Fruit fly (Drosophila melanogaster) whole organism, embryonic: Measurements from ENCODE around the gene Vm26Ac.

Source experiments
- BEAF-32 ChIP-seq: fragments of 200-800 bp; sonication (Bioruptor generic); optimal IDR thresholded peaks from 3 replicates; lab custom pipeline; 2017; ENCODE audit warnings: missing biosample characterization, missing genetic modification characterization, mild to moderate bottlenecking, moderate library complexity, missing genetic modification reagents
- CG10565 ChIP-seq: fragments of 200-800 bp; sonication (Bioruptor generic); optimal IDR thresholded peaks from 3 replicates; lab custom pipeline; 2016; ENCODE audit warnings: missing biosample characterization, mild to moderate bottlenecking, missing genetic modification characterization
- CG11504 ChIP-seq: fragments of 200-800 bp; sonication (Bioruptor generic); optimal IDR thresholded peaks from 3 replicates; lab custom pipeline; 2019; ENCODE audit warnings: missing biosample characterization, mild to moderate bottlenecking, missing genetic modification characterization, moderate library complexity
- CG12236 ChIP-seq: fragments of 200-800 bp; sonication (Bioruptor generic); optimal IDR thresholded peaks from 2 replicates; lab custom pipeline; 2016; ENCODE audit warnings: missing biosample characterization, missing genetic modification characterization
- CG13296 ChIP-seq: fragments of 200-800 bp; sonication (Bioruptor generic); optimal IDR thresholded peaks from 3 replicates; lab custom pipeline; 2018; ENCODE audit warnings: missing biosample characterization, mild to moderate bottlenecking, missing genetic modification characterization
- CG13894 ChIP-seq: fragments of 200-800 bp; sonication (Bioruptor generic); optimal IDR thresholded peaks from 3 replicates; lab custom pipeline; 2018; ENCODE audit warnings: missing biosample characterization, mild to moderate bottlenecking, missing genetic modification characterization, moderate library complexity
- CG16813 ChIP-seq: fragments of 200-800 bp; sonication (Bioruptor generic); IDR thresholded peaks from 3 replicates; pipeline ENCODE4 v1.3.6; 2022; ENCODE audit warnings: missing biosample characterization, missing genetic modification characterization; ENCODE audit not compliant: partially characterized antibody
- CG17612 ChIP-seq: fragments of 200-800 bp; sonication (Bioruptor generic); IDR thresholded peaks from 2 replicates; pipeline ENCODE4 v1.3.6; 2022; ENCODE audit warnings: missing biosample characterization, missing genetic modification characterization
- CG18599 ChIP-seq: fragments of 200-800 bp; sonication (Bioruptor generic); optimal IDR thresholded peaks from 3 replicates; lab custom pipeline; 2017; ENCODE audit warnings: missing biosample characterization, missing genetic modification characterization, mild to moderate bottlenecking, moderate library complexity, missing genetic modification reagents
- CG2116 ChIP-seq: fragments of 200-800 bp; sonication (Bioruptor generic); optimal IDR thresholded peaks from 3 replicates; lab custom pipeline; 2018; ENCODE audit warnings: missing biosample characterization, mild to moderate bottlenecking, missing genetic modification characterization
- CG3281 ChIP-seq: fragments of 200-800 bp; sonication (Bioruptor generic); optimal IDR thresholded peaks from 3 replicates; lab custom pipeline; 2017; ENCODE audit warnings: missing biosample characterization, mild to moderate bottlenecking, missing genetic modification characterization
- CG3726 ChIP-seq: fragments of 200-800 bp; sonication (Bioruptor generic); IDR thresholded peaks from 3 replicates; pipeline ENCODE4, ENCODE4 v1.3.6; 2022; ENCODE audit warnings: missing biosample characterization, missing genetic modification characterization
- CG3995 ChIP-seq: fragments of 200-800 bp; sonication (Bioruptor generic); optimal IDR thresholded peaks from 3 replicates; lab custom pipeline; 2016; ENCODE audit warnings: missing biosample characterization, missing genetic modification characterization
- CG4360 ChIP-seq: fragments of 200-800 bp; sonication (Bioruptor generic); IDR thresholded peaks from 2 replicates; pipeline ENCODE4 v1.3.6; 2022; ENCODE audit warnings: missing biosample characterization, missing genetic modification characterization
- CG4404 ChIP-seq: fragments of 200-800 bp; sonication (Bioruptor generic); IDR thresholded peaks from 2 replicates; pipeline ENCODE4 v1.3.6; 2022; ENCODE audit warnings: missing biosample characterization, missing genetic modification characterization
- CG4820 ChIP-seq: fragments of 200-800 bp; sonication (Bioruptor generic); optimal IDR thresholded peaks from 3 replicates; lab custom pipeline; 2016; ENCODE audit warnings: missing biosample characterization, missing genetic modification characterization
- CG4854 ChIP-seq: fragments of 200-800 bp; sonication (Bioruptor generic); optimal IDR thresholded peaks from 2 replicates; lab custom pipeline; 2016; ENCODE audit warnings: missing biosample characterization, missing genetic modification characterization, inconsistent platforms
- CG5953 ChIP-seq: fragments of 200-800 bp; sonication (Bioruptor generic); IDR thresholded peaks from 2 replicates; pipeline ENCODE4 v1.3.6; 2022; ENCODE audit warnings: missing biosample characterization, missing genetic modification characterization
- CG6272 ChIP-seq: fragments of 200-800 bp; sonication (Bioruptor generic); IDR thresholded peaks from 2 replicates; pipeline ENCODE4 v1.3.6; 2022; ENCODE audit warnings: missing biosample characterization, missing genetic modification characterization
- CG7928 ChIP-seq: fragments of 200-800 bp; sonication (Bioruptor generic); optimal IDR thresholded peaks from 2 replicates; lab custom pipeline; 2017; ENCODE audit warnings: missing biosample characterization, mild to moderate bottlenecking, missing genetic modification characterization
- CG7987 ChIP-seq: fragments of 200-800 bp; sonication (Bioruptor generic); optimal IDR thresholded peaks from 2 replicates; lab custom pipeline; 2018; ENCODE audit warnings: missing biosample characterization, mild to moderate bottlenecking, missing genetic modification characterization, moderate library complexity
- Dad ChIP-seq: fragments of 200-800 bp; sonication (Bioruptor generic); optimal IDR thresholded peaks from 3 replicates; lab custom pipeline; 2016; ENCODE audit warnings: missing biosample characterization, missing genetic modification characterization
- Deaf1 ChIP-seq: fragments of 200-800 bp; optimal IDR thresholded peaks from 3 replicates; lab custom pipeline; 2019; ENCODE audit warnings: missing biosample characterization, mild to moderate bottlenecking, missing genetic modification characterization, moderate library complexity
- Ets97D ChIP-seq: fragments of 200-800 bp; sonication (Bioruptor generic); optimal IDR thresholded peaks from 3 replicates; lab custom pipeline; 2016; ENCODE audit warnings: missing biosample characterization, missing genetic modification characterization
- Fer1 ChIP-seq: fragments of 200-800 bp; sonication (Bioruptor generic); optimal IDR thresholded peaks from 2 replicates; lab custom pipeline; 2017; ENCODE audit warnings: missing biosample characterization, mild to moderate bottlenecking, missing genetic modification characterization
- HmgD ChIP-seq: fragments of 200-800 bp; sonication (Bioruptor generic); optimal IDR thresholded peaks from 3 replicates; lab custom pipeline; 2016; ENCODE audit warnings: missing biosample characterization, missing genetic modification characterization
- HmgZ ChIP-seq: fragments of 200-800 bp; sonication (Bioruptor generic); optimal IDR thresholded peaks from 2 replicates; lab custom pipeline; 2018; ENCODE audit warnings: missing biosample characterization, mild to moderate bottlenecking, missing genetic modification characterization
- MESR4 ChIP-seq: fragments of 200-800 bp; sonication (Bioruptor generic); optimal IDR thresholded peaks from 2 replicates; lab custom pipeline; 2018; ENCODE audit warnings: missing biosample characterization, mild to moderate bottlenecking, missing genetic modification characterization, moderate library complexity
- NK7.1 ChIP-seq: fragments of 200-800 bp; sonication (Bioruptor generic); optimal IDR thresholded peaks from 3 replicates; lab custom pipeline; 2016; ENCODE audit warnings: missing biosample characterization, missing genetic modification characterization
- NfI ChIP-seq: fragments of 200-800 bp; sonication (Bioruptor generic); optimal IDR thresholded peaks from 3 replicates; lab custom pipeline; 2018; ENCODE audit warnings: missing biosample characterization, mild to moderate bottlenecking, missing genetic modification characterization, moderate library complexity
- Ptx1 ChIP-seq: fragments of 200-800 bp; sonication (Bioruptor generic); IDR thresholded peaks from 2 replicates; pipeline ENCODE4 v1.3.6; 2022; ENCODE audit warnings: missing biosample characterization, missing genetic modification characterization
- ap ChIP-seq: fragments of 200-800 bp; sonication (Bioruptor generic); IDR thresholded peaks from 2 replicates; pipeline ENCODE4 v1.3.6; 2022; ENCODE audit warnings: missing biosample characterization, missing genetic modification characterization
- bab2 ChIP-seq: fragments of 200-800 bp; sonication (Bioruptor generic); optimal IDR thresholded peaks from 2 replicates; lab custom pipeline; 2016; ENCODE audit warnings: missing biosample characterization, missing genetic modification characterization
- bowl ChIP-seq: fragments of 200-800 bp; sonication (Bioruptor generic); IDR thresholded peaks from 2 replicates; pipeline ENCODE4 v1.3.6; 2022; ENCODE audit warnings: missing biosample characterization, missing genetic modification characterization
- cato ChIP-seq: fragments of 200-800 bp; sonication (Bioruptor generic); optimal IDR thresholded peaks from 2 replicates; lab custom pipeline; 2016; ENCODE audit warnings: missing biosample characterization, missing genetic modification characterization, borderline replicate concordance
- chif ChIP-seq, 2 experiments: fragments of 200-800 bp; sonication (Bioruptor generic); optimal IDR thresholded peaks; 3 replicates each; lab custom pipeline; 2016; ENCODE audit warnings: missing biosample characterization in 2 of 2, missing genetic modification characterization in 2 of 2
- crc ChIP-seq: fragments of 200-800 bp; sonication (Bioruptor generic); optimal IDR thresholded peaks from 2 replicates; lab custom pipeline; 2016; ENCODE audit warnings: missing biosample characterization, missing genetic modification characterization
- dati ChIP-seq: fragments of 200-800 bp; sonication (Bioruptor generic); IDR thresholded peaks from 2 replicates; pipeline ENCODE4 v1.3.6; 2022; ENCODE audit warnings: missing biosample characterization, missing genetic modification characterization
- gce ChIP-seq: fragments of 200-800 bp; sonication (Bioruptor generic); IDR thresholded peaks from 3 replicates; pipeline ENCODE4 v1.3.6; 2022; ENCODE audit warnings: missing biosample characterization, missing genetic modification characterization
- hth ChIP-seq: fragments of >200 bp; optimal IDR thresholded peaks from 2 replicates; lab custom pipeline; 2017; ENCODE audit warnings: inconsistent platforms
- jing ChIP-seq: fragments of 200-800 bp; sonication (Bioruptor generic); optimal IDR thresholded peaks from 2 replicates; lab custom pipeline; 2018; ENCODE audit warnings: missing biosample characterization, mild to moderate bottlenecking, missing genetic modification characterization
- nmo ChIP-seq: fragments of 200-800 bp; sonication (Bioruptor generic); optimal IDR thresholded peaks from 2 replicates; lab custom pipeline; 2018; ENCODE audit warnings: missing biosample characterization, mild to moderate bottlenecking, missing genetic modification characterization, moderate library complexity
- odd ChIP-seq: fragments of 200-800 bp; sonication (Bioruptor generic); optimal IDR thresholded peaks from 2 replicates; lab custom pipeline; 2017; ENCODE audit warnings: missing biosample characterization, mild to moderate bottlenecking, missing genetic modification characterization
- psq ChIP-seq: fragments of 200-800 bp; sonication (Bioruptor generic); optimal IDR thresholded peaks from 2 replicates; lab custom pipeline; 2017; ENCODE audit warnings: missing biosample characterization, missing genetic modification characterization
- pzg ChIP-seq: fragments of 200-800 bp; sonication (Bioruptor generic); optimal IDR thresholded peaks from 3 replicates; lab custom pipeline; 2018; ENCODE audit warnings: missing biosample characterization, mild to moderate bottlenecking, missing genetic modification characterization, moderate library complexity
- ranshi ChIP-seq: fragments of 200-800 bp; sonication (Bioruptor generic); IDR thresholded peaks from 2 replicates; pipeline ENCODE4 v1.3.6; 2022; ENCODE audit warnings: missing biosample characterization, missing genetic modification characterization
- seq ChIP-seq: fragments of 200-800 bp; sonication (Bioruptor generic); IDR thresholded peaks from 2 replicates; pipeline ENCODE4 v1.3.6; 2022; ENCODE audit warnings: missing biosample characterization, missing genetic modification characterization
- sima ChIP-seq: fragments of 200-800 bp; sonication (Bioruptor generic); optimal IDR thresholded peaks from 2 replicates; lab custom pipeline; 2016; ENCODE audit warnings: missing biosample characterization, missing genetic modification characterization
- slou ChIP-seq: fragments of 200-800 bp; sonication (Bioruptor generic); optimal IDR thresholded peaks from 3 replicates; lab custom pipeline; 2016; ENCODE audit warnings: missing biosample characterization, missing genetic modification characterization
- stc ChIP-seq: fragments of 200-800 bp; sonication (Bioruptor generic); IDR thresholded peaks from 2 replicates; pipeline ENCODE4 v1.3.6; 2022; ENCODE audit warnings: missing biosample characterization, missing genetic modification characterization
- tll ChIP-seq, 2 experiments: fragments of 200-800 bp in 1 of 2; fragments of >200 bp in 1 of 2; sonication (Bioruptor generic) in 1 of 2; optimal IDR thresholded peaks; 2 replicates each; lab custom pipeline; 2017 to 2019; ENCODE audit warnings: missing biosample characterization in 2 of 2, missing genetic modification characterization in 2 of 2, mild to moderate bottlenecking in 1 of 2, moderate library complexity in 1 of 2

Gene Vm26Ac

DNA sequence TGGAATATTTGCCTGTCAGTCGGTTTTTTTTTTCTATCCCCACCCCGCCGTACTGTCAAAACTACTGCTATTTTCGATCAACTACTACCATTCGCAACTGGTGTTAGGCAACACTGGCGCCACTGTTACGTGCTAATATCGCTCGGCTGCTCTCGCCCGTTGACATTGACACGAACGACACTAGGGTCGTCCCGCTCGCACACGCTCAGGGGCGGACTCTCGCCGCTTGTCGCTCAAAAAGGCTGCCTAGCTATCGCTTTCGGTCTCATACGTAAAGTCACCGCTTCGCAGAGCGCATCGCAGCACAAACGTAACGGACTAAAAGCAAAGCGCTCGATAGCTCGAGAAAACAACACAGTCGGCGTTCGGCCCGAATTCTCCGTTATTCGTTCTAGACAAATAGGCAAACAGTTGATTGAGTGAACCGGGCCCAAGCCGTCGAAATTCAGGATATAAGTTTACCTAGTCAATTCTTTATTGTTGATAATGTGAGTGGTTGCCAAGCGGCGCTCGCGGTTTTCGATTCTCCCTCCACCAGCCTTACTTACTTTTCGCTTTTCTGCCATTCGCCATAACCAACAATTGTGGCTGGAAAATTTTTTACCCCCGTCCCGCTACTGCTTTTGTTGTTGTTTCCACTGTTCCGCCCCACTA, 24.0 kb upstream of the Vm26Ac start (continued):
- no peak for TF ChIP-seq CG5953 (GFP tag; lab: Robert Waterston, UW)
- no peak for TF ChIP-seq sima (GFP tag; lab: Kevin White, UChicago)
- TF ChIP-seq HmgD: peak; percentile 43
- peak; percentile 54 for TF ChIP-seq CG7987 (GFP tag; lab: Kevin White, UChicago)
- peak; percentile 1 for TF ChIP-seq MESR4 (GFP tag; lab: Kevin White, UChicago)
- no peak for TF ChIP-seq CG16813
- no peak for TF ChIP-seq CG12236 (GFP tag; lab: Kevin White, UChicago)
- peak in 1 of 2 experiments; percentile 14 for TF ChIP-seq chif (GFP tag; optimal IDR thresholded peaks at IDR 0.05; lab: Kevin White, UChicago)
- TF ChIP-seq CG13296 (GFP tag; lab: Kevin White, UChicago): peak; percentile 52
- TF ChIP-seq BEAF-32: peak; percentile 35
- TF ChIP-seq psq: no peak
- TF ChIP-seq CG7928: peak; percentile 20
- peak; percentile 26 for TF ChIP-seq Dad (GFP tag; lab: Kevin White, UChicago)
- TF ChIP-seq NK7.1 (GFP tag; lab: Kevin White, UChicago): peak; percentile 33
- peak; percentile 78 for TF ChIP-seq HmgZ (tag; lab: Kevin White, UChicago)
- TF ChIP-seq CG13894 (tag; lab: Kevin White, UChicago): peak; percentile 68
- no peak for TF ChIP-seq ranshi (GFP tag; lab: Robert Waterston, UW)
- peak; percentile 51 for TF ChIP-seq CG18599 (GFP tag; lab: Kevin White, UChicago)
- peak; percentile 3 for TF ChIP-seq Ets97D
- TF ChIP-seq crc (GFP tag; lab: Kevin White, UChicago): no peak
- TF ChIP-seq nmo (GFP tag; lab: Kevin White, UChicago): peak; percentile 38
- no peak for TF ChIP-seq CG4404
- no peak for TF ChIP-seq hth
- peak; percentile 51 for TF ChIP-seq bab2
- TF ChIP-seq gce: no peak
- TF ChIP-seq CG3281 (GFP tag; lab: Kevin White, UChicago): no peak
- TF ChIP-seq Ptx1 (GFP tag; lab: Robert Waterston, UW): no peak
- peak; percentile 34 for TF ChIP-seq odd (GFP tag; lab: Kevin White, UChicago)
- TF ChIP-seq bowl (GFP tag; lab: Robert Waterston, UW): no peak
- TF ChIP-seq CG2116 (GFP tag; lab: Kevin White, UChicago): no peak
- TF ChIP-seq cato (GFP tag; lab: Kevin White, UChicago): no peak
- TF ChIP-seq tll (GFP tag; optimal IDR thresholded peaks at IDR 0.05; lab: Kevin White, UChicago): peak in 1 of 2 experiments; percentile 16
- TF ChIP-seq CG11504 (tag; lab: Kevin White, UChicago): peak; percentile 33
- TF ChIP-seq seq (GFP tag; lab: Robert Waterston, UW): no peak
- TF ChIP-seq CG3995 (GFP tag; lab: Kevin White, UChicago): peak; percentile 91
- no peak for TF ChIP-seq stc (GFP tag; lab: Robert Waterston, UW)
- TF ChIP-seq CG4854 (GFP tag; lab: Kevin White, UChicago): no peak
- no peak for TF ChIP-seq slou (GFP tag; lab: Kevin White, UChicago)
- no peak for TF ChIP-seq CG4820
- no peak for TF ChIP-seq CG6272
- peak; percentile 47 for TF ChIP-seq pzg (GFP tag; lab: Kevin White, UChicago)
- TF ChIP-seq jing (GFP tag; lab: Kevin White, UChicago): no peak
- TF ChIP-seq ap (GFP tag; lab: Robert Waterston, UW): no peak
- no peak for TF ChIP-seq CG10565 (GFP tag; lab: Kevin White, UChicago)
- TF ChIP-seq CG4360 (GFP tag; lab: Robert Waterston, UW): no peak
- peak; percentile 72 for TF ChIP-seq Deaf1 (tag; lab: Kevin White, UChicago)
- peak; percentile 47 for TF ChIP-seq Fer1 (GFP tag; lab: Kevin White, UChicago)
- TF ChIP-seq NfI (GFP tag; lab: Kevin White, UChicago): peak; percentile 30
- TF ChIP-seq CG17612: no peak
- TF ChIP-seq dati (GFP tag; lab: Robert Waterston, UW): no peak
- TF ChIP-seq CG3726 (GFP tag; lab: Robert Waterston, UW): no peak
